Fruit fly (Drosophila melanogaster) whole organism, embryonic: ENCODE measurements around the gene Cpr65Aw.
A peak's percentile ranks its signal among the peaks of the same experiment; 100 is the strongest.

Experiments
- Atf3 ChIP-seq: fragments of 200-800 bp; sonication (Bioruptor generic); optimal IDR thresholded peaks from 3 replicates; lab custom pipeline; 2016; ENCODE audit warnings: missing biosample characterization, missing genetic modification characterization
- B-H1 ChIP-seq: fragments of 200-800 bp; sonication (Bioruptor generic); IDR thresholded peaks from 3 replicates; pipeline ENCODE4 v1.3.6; 2022; ENCODE audit warnings: missing biosample characterization, missing genetic modification characterization
- B-H2 ChIP-seq: fragments of 200-800 bp; sonication (Bioruptor generic); optimal IDR thresholded peaks from 2 replicates; lab custom pipeline; 2018; ENCODE audit warnings: missing biosample characterization, mild to moderate bottlenecking, missing genetic modification characterization
- CG12071 ChIP-seq: fragments of 200-800 bp; sonication (Bioruptor generic); optimal IDR thresholded peaks from 3 replicates; lab custom pipeline; 2018; ENCODE audit warnings: missing biosample characterization, mild to moderate bottlenecking, missing genetic modification characterization
- CG12391 ChIP-seq: fragments of 200-800 bp; sonication (Bioruptor generic); optimal IDR thresholded peaks from 3 replicates; lab custom pipeline; 2018; ENCODE audit warnings: missing biosample characterization, mild to moderate bottlenecking, missing genetic modification characterization, moderate library complexity
- CG12769 ChIP-seq: fragments of 200-800 bp; sonication (Bioruptor generic); optimal IDR thresholded peaks from 2 replicates; lab custom pipeline; 2019; ENCODE audit warnings: missing biosample characterization, mild to moderate bottlenecking, missing genetic modification characterization, moderate library complexity
- CG13287 ChIP-seq: fragments of 200-800 bp; sonication (Bioruptor generic); IDR thresholded peaks from 2 replicates; pipeline ENCODE4 v1.3.6; 2022; ENCODE audit warnings: missing biosample characterization, missing genetic modification characterization; ENCODE audit not compliant: partially characterized antibody
- CG15011 ChIP-seq: fragments of 200-800 bp; sonication (Bioruptor generic); optimal IDR thresholded peaks from 3 replicates; lab custom pipeline; 2018; ENCODE audit warnings: missing biosample characterization, mild to moderate bottlenecking, missing genetic modification characterization
- CG15696 ChIP-seq: fragments of 200-800 bp; sonication (Bioruptor generic); optimal IDR thresholded peaks from 2 replicates; lab custom pipeline; 2019; ENCODE audit warnings: missing biosample characterization, mild to moderate bottlenecking, missing genetic modification characterization, moderate library complexity
- CG32772 ChIP-seq: fragments of 200-800 bp; sonication (Bioruptor generic); IDR thresholded peaks from 2 replicates; pipeline ENCODE4 v1.3.6; 2022; ENCODE audit warnings: missing biosample characterization, missing genetic modification characterization
- CG3995 ChIP-seq: fragments of 200-800 bp; sonication (Bioruptor generic); optimal IDR thresholded peaks from 3 replicates; lab custom pipeline; 2016; ENCODE audit warnings: missing biosample characterization, missing genetic modification characterization
- CG42726 ChIP-seq: fragments of 200-800 bp; sonication (Bioruptor generic); IDR thresholded peaks from 2 replicates; pipeline ENCODE4 v1.3.6; 2022; ENCODE audit warnings: missing biosample characterization, missing genetic modification characterization; ENCODE audit not compliant: partially characterized antibody
- CG4360 ChIP-seq: fragments of 200-800 bp; sonication (Bioruptor generic); IDR thresholded peaks from 2 replicates; pipeline ENCODE4 v1.3.6; 2022; ENCODE audit warnings: missing biosample characterization, missing genetic modification characterization
- CG6254 ChIP-seq: fragments of 200-800 bp; sonication (Bioruptor generic); optimal IDR thresholded peaks from 3 replicates; lab custom pipeline; 2017; ENCODE audit warnings: mild to moderate bottlenecking, missing biosample characterization, missing genetic modification reagents, missing genetic modification characterization
- CG6854 ChIP-seq: fragments of 200-800 bp; sonication (Bioruptor generic); optimal IDR thresholded peaks from 3 replicates; lab custom pipeline; 2017; ENCODE audit warnings: missing biosample characterization, mild to moderate bottlenecking, missing genetic modification characterization
- CG7963 ChIP-seq: fragments of 200-800 bp; sonication (Bioruptor generic); IDR thresholded peaks from 3 replicates; pipeline ENCODE4 v1.3.6; 2022; ENCODE audit warnings: missing biosample characterization, missing genetic modification characterization; ENCODE audit not compliant: partially characterized antibody
- CG9932 ChIP-seq: fragments of 200-800 bp; sonication (Bioruptor generic); IDR thresholded peaks from 2 replicates; pipeline ENCODE4 v1.3.6; 2022; ENCODE audit warnings: missing biosample characterization, missing genetic modification characterization
- CoRest ChIP-seq: fragments of 200-800 bp; sonication (Bioruptor generic); optimal IDR thresholded peaks from 3 replicates; lab custom pipeline; 2018; ENCODE audit warnings: missing biosample characterization, mild to moderate bottlenecking, missing genetic modification characterization, moderate library complexity
- Dek ChIP-seq: fragments of 200-800 bp; sonication (Bioruptor generic); optimal IDR thresholded peaks from 3 replicates; lab custom pipeline; 2019; ENCODE audit warnings: missing biosample characterization, mild to moderate bottlenecking, missing genetic modification characterization, moderate library complexity
- Fer2 ChIP-seq: fragments of 200-800 bp; sonication (Bioruptor generic); optimal IDR thresholded peaks from 2 replicates; lab custom pipeline; 2018; ENCODE audit warnings: missing biosample characterization, mild to moderate bottlenecking, missing genetic modification characterization, moderate library complexity
- Hey ChIP-seq: fragments of 200-800 bp; sonication (Bioruptor generic); optimal IDR thresholded peaks from 3 replicates; lab custom pipeline; 2018; ENCODE audit warnings: missing biosample characterization, mild to moderate bottlenecking, missing genetic modification characterization
- Hmx ChIP-seq: fragments of 200-800 bp; sonication (Bioruptor generic); optimal IDR thresholded peaks from 2 replicates; lab custom pipeline; 2016; ENCODE audit warnings: missing biosample characterization, missing genetic modification characterization
- Hsf ChIP-seq: fragments of 200-800 bp; sonication (Bioruptor generic); optimal IDR thresholded peaks from 3 replicates; lab custom pipeline; 2016; ENCODE audit warnings: missing biosample characterization, missing genetic modification characterization
- Lim3 ChIP-seq: fragments of 200-800 bp; sonication (Bioruptor generic); IDR thresholded peaks from 2 replicates; pipeline ENCODE4 v1.3.6; 2022; ENCODE audit warnings: missing biosample characterization, missing genetic modification characterization
- MESR4 ChIP-seq: fragments of 200-800 bp; sonication (Bioruptor generic); optimal IDR thresholded peaks from 2 replicates; lab custom pipeline; 2018; ENCODE audit warnings: missing biosample characterization, mild to moderate bottlenecking, missing genetic modification characterization, moderate library complexity
- Med ChIP-seq: fragments of 200-800 bp; sonication (Bioruptor generic); peaks from one replicate; lab custom pipeline; 2016; ENCODE audit warnings: missing biosample characterization, missing genetic modification characterization, mild to moderate bottlenecking, inconsistent platforms, moderate library complexity
- Oaz ChIP-seq: fragments of 200-800 bp; sonication (Bioruptor generic); IDR thresholded peaks from 2 replicates; pipeline ENCODE4 v1.3.6; 2022; ENCODE audit warnings: missing biosample characterization, missing genetic modification characterization
- Oli ChIP-seq: fragments of 200-800 bp; sonication (Bioruptor generic); optimal IDR thresholded peaks from 2 replicates; lab custom pipeline; 2018; ENCODE audit warnings: missing biosample characterization, mild to moderate bottlenecking, missing genetic modification characterization, moderate library complexity
- Ptx1 ChIP-seq: fragments of 200-800 bp; sonication (Bioruptor generic); IDR thresholded peaks from 2 replicates; pipeline ENCODE4 v1.3.6; 2022; ENCODE audit warnings: missing biosample characterization, missing genetic modification characterization
- Sry-β ChIP-seq: fragments of 200-800 bp; sonication (Bioruptor generic); optimal IDR thresholded peaks from 2 replicates; lab custom pipeline; 2018; ENCODE audit warnings: missing biosample characterization, mild to moderate bottlenecking, missing genetic modification characterization, moderate library complexity
- bbx ChIP-seq: fragments of 200-800 bp; sonication (Bioruptor generic); IDR thresholded peaks from 2 replicates; pipeline ENCODE4 v1.3.6; 2022; ENCODE audit warnings: missing biosample characterization, missing genetic modification characterization; ENCODE audit not compliant: partially characterized antibody
- br ChIP-seq: fragments of >200 bp; optimal IDR thresholded peaks from 2 replicates; lab custom pipeline; 2017
- chif ChIP-seq, 2 experiments: fragments of 200-800 bp; sonication (Bioruptor generic); optimal IDR thresholded peaks; 3 replicates each; lab custom pipeline; 2016; ENCODE audit warnings: missing biosample characterization in 2 of 2, missing genetic modification characterization in 2 of 2
- chm ChIP-seq: fragments of 200-800 bp; sonication (Bioruptor generic); IDR thresholded peaks from 2 replicates; pipeline ENCODE4 v1.3.6; 2022; ENCODE audit warnings: missing biosample characterization, missing genetic modification characterization
- danr ChIP-seq: fragments of 200-800 bp; sonication (Bioruptor generic); IDR thresholded peaks from 2 replicates; pipeline ENCODE4 v1.3.6; 2022; ENCODE audit warnings: missing biosample characterization, missing genetic modification characterization
- dpn ChIP-seq, 2 experiments: fragments of 200-800 bp; sonication (Bioruptor generic); optimal IDR thresholded peaks; 3 replicates each; lab custom pipeline; 2016; ENCODE audit warnings: missing biosample characterization in 2 of 2, missing genetic modification characterization in 2 of 2
- gfzf ChIP-seq: fragments of 200-800 bp; sonication (Bioruptor generic); optimal IDR thresholded peaks from 2 replicates; lab custom pipeline; 2016; ENCODE audit warnings: missing biosample characterization, mild to moderate bottlenecking, missing genetic modification characterization, moderate library complexity
- her ChIP-seq: fragments of 200-800 bp; sonication (Bioruptor generic); optimal IDR thresholded peaks from 2 replicates; lab custom pipeline; 2016; ENCODE audit warnings: missing biosample characterization, missing genetic modification characterization
- jing ChIP-seq: fragments of 200-800 bp; sonication (Bioruptor generic); optimal IDR thresholded peaks from 2 replicates; lab custom pipeline; 2018; ENCODE audit warnings: missing biosample characterization, mild to moderate bottlenecking, missing genetic modification characterization
- kni ChIP-seq: fragments of 200-800 bp; sonication (Bioruptor generic); optimal IDR thresholded peaks from 3 replicates; lab custom pipeline; 2017; ENCODE audit warnings: mild to moderate bottlenecking, missing biosample characterization, missing genetic modification reagents, missing genetic modification characterization
- lov ChIP-seq, 2 experiments: fragments of 200-800 bp in 1 of 2; fragments of >200 bp in 1 of 2; sonication (Bioruptor generic) in 1 of 2; IDR thresholded peaks in 1 of 2; optimal IDR thresholded peaks in 1 of 2; 2 replicates in 1 of 2; 3 replicates in 1 of 2; pipeline versions ENCODE4 v1.3.6 to Lab custom; 2017 to 2022; ENCODE audit warnings: missing biosample characterization in 1 of 2, missing genetic modification characterization in 1 of 2
- nmo ChIP-seq: fragments of 200-800 bp; sonication (Bioruptor generic); optimal IDR thresholded peaks from 2 replicates; lab custom pipeline; 2018; ENCODE audit warnings: missing biosample characterization, mild to moderate bottlenecking, missing genetic modification characterization, moderate library complexity
- prd ChIP-seq, 3 experiments: fragments of >200 bp in 2 of 3; fragments of 200-800 bp in 1 of 3; sonication (Bioruptor generic) in 1 of 3; optimal IDR thresholded peaks in 2 of 3; IDR thresholded peaks in 1 of 3; 2 replicates in 2 of 3; 3 replicates in 1 of 3; pipeline versions ENCODE4 v1.3.6 to Lab custom; 2017 to 2022; ENCODE audit warnings: missing biosample characterization in 1 of 3, missing genetic modification characterization in 1 of 3
- row ChIP-seq: fragments of 200-800 bp; sonication (Bioruptor generic); IDR thresholded peaks from 3 replicates; pipeline ENCODE4 v1.3.6; 2022; ENCODE audit warnings: missing biosample characterization, missing genetic modification characterization
- sens-2 ChIP-seq: fragments of 200-800 bp; sonication (Bioruptor generic); IDR thresholded peaks from 2 replicates; pipeline ENCODE4 v1.3.6; 2022; ENCODE audit warnings: missing biosample characterization, missing genetic modification characterization
- sna ChIP-seq: fragments of 200-800 bp; sonication (Bioruptor generic); IDR thresholded peaks from 2 replicates; pipeline ENCODE4 v1.3.6; 2022; ENCODE audit warnings: missing biosample characterization, missing genetic modification characterization; ENCODE audit not compliant: partially characterized antibody
- sqz ChIP-seq: fragments of 200-800 bp; sonication (Bioruptor generic); optimal IDR thresholded peaks from 3 replicates; lab custom pipeline; 2018; ENCODE audit warnings: missing biosample characterization, mild to moderate bottlenecking, missing genetic modification characterization
- unc-4 ChIP-seq: fragments of 200-800 bp; sonication (Bioruptor generic); IDR thresholded peaks from 2 replicates; pipeline ENCODE4 v1.3.6; 2022; ENCODE audit warnings: missing biosample characterization, missing genetic modification characterization; ENCODE audit not compliant: partially characterized antibody
- wdn ChIP-seq: fragments of 200-800 bp; sonication (Bioruptor generic); IDR thresholded peaks from 2 replicates; pipeline ENCODE4 v1.3.6; 2022; ENCODE audit warnings: missing biosample characterization, missing genetic modification characterization

Cpr65Aw gene

DNA sequence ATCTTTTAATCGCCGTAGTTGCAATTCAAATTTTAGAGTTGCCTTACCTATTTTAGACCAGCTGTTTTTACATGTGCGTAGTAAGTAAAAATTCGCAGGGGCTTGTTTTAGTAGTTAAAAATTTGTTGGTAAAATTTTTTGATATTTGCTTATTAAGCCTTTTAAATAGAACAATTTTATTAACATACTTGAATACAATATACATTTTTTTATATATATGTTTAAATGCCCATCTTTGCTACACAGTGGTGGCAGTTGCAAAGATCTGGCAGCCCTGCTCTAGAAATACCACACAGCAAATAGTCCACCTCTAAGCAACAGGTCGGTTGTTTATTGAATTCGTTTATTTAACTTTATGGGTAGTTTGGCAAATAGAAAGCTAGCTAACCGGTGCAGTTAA is 47.5 kb downstream of the Cpr65Aw start, which contains the start of the genes CG10467 and loj (continued):
- TF ChIP-seq Med (GFP tag; lab: Kevin White, UChicago) (peak; percentile 94), nmo (GFP tag; lab: Kevin White, UChicago) (peak; percentile 98), CG9932 (GFP tag; lab: Robert Waterston, UW) (peak; percentile 99), CG6254 (GFP tag; lab: Kevin White, UChicago) (peak; percentile 80), her (peak; percentile 45), unc-4 (GFP tag; lab: Robert Waterston, UW) (peak; percentile 72), Dek (peak; percentile 93), sens-2 (GFP tag; lab: Robert Waterston, UW) (peak; percentile 87), Hsf (GFP tag; lab: Kevin White, UChicago) (peak; percentile 94), Lim3 (GFP tag; lab: Robert Waterston, UW) (peak; percentile 86; the same call in 1 of the 2 replicates), CG12071 (GFP tag; lab: Kevin White, UChicago) (peak; percentile 43), Oli (tag; lab: Kevin White, UChicago) (peak; percentile 95), lov (optimal IDR thresholded peaks at IDR 0.05; lab: Kevin White, UChicago) (no peak), lov (GFP tag; IDR thresholded peaks at IDR 0.05; lab: Robert Waterston, UW) (peak; percentile 93; the same call in 2 of the 3 replicates), B-H1 (GFP tag; lab: Robert Waterston, UW) (peak; percentile 96), CG4360 (GFP tag; lab: Robert Waterston, UW) (peak; percentile 53), Hey (tag; lab: Kevin White, UChicago) (peak; percentile 61), sqz (GFP tag; lab: Kevin White, UChicago) (no peak), CG15011 (GFP tag; lab: Kevin White, UChicago) (peak; percentile 81), CG12769 (no peak), CG3995 (GFP tag; lab: Kevin White, UChicago) (peak; percentile 63), dpn (GFP tag; optimal IDR thresholded peaks at IDR 0.05; lab: Kevin White, UChicago) (peak; percentile 80 to 98), Fer2 (tag; lab: Kevin White, UChicago) (peak; percentile 94), bbx (GFP tag; lab: Robert Waterston, UW) (peak; percentile 58), sna (peak; percentile 84), row (GFP tag; lab: Robert Waterston, UW) (peak; percentile 98), MESR4 (GFP tag; lab: Kevin White, UChicago) (no peak), CG12391 (tag; lab: Kevin White, UChicago) (peak; percentile 97), Hmx (GFP tag; lab: Kevin White, UChicago) (peak; percentile 73), Ptx1 (peak; percentile 99), CG13287 (GFP tag; lab: Robert Waterston, UW) (peak; percentile 82), chm (peak; percentile 93), Atf3 (peak; percentile 72), B-H2 (peak; percentile 94), jing (peak; percentile 87), CG7963 (GFP tag; lab: Robert Waterston, UW) (no peak), CG6854 (GFP tag; lab: Kevin White, UChicago) (peak; percentile 26), danr (peak; percentile 93), gfzf (no peak), CG32772 (peak; percentile 98), CG42726 (GFP tag; lab: Robert Waterston, UW) (peak; percentile 53; the same call in 1 of the 2 replicates), CoRest (tag; lab: Kevin White, UChicago) (peak; percentile 98), br (no peak), wdn (GFP tag; lab: Robert Waterston, UW) (peak; percentile 93), kni (GFP tag; lab: Kevin White, UChicago) (peak; percentile 77), prd (optimal IDR thresholded peaks at IDR 0.05; lab: Kevin White, UChicago) (no peak), prd (GFP tag; IDR thresholded peaks at IDR 0.05; lab: Robert Waterston, UW) (peak; percentile 99), Oaz (GFP tag; lab: Robert Waterston, UW) (peak; percentile 91), Sry-β (peak; percentile 37), chif (GFP tag; optimal IDR thresholded peaks at IDR 0.05; lab: Kevin White, UChicago) (peak; percentile 78 to 88), CG15696 (tag; lab: Kevin White, UChicago) (peak; percentile 98)
